Worm (Caenorhabditis elegans): ENCODE results near the gene C27A2.7.
A peak's percentile ranks its signal among the peaks of the same experiment; 100 is the strongest.

C27A2.7 gene

ce11 chrII:5069525-5069924 is 1.6 kb downstream of the C27A2.7 start, which contains the start of gene idpb-2:
TSS of gene idpb-2 (minus strand) at chrII:5069625.
- TF ChIP-seq tbx-37 (GFP tag; conservative IDR thresholded peaks at IDR 0.05) (no peak), tra-4 (tag; optimal IDR thresholded peaks at IDR 0.05) (no peak), tbx-11 (GFP tag; IDR thresholded peaks at IDR 0.05) (no peak), ceh-36 (tag; optimal IDR thresholded peaks at IDR 0.05) (no peak), hmg-4 (GFP tag; optimal IDR thresholded peaks at IDR 0.05) (no peak), scrt-1 (GFP tag; IDR thresholded peaks at IDR 0.05) (no peak), pes-1 (GFP tag; IDR thresholded peaks at IDR 0.05) (no peak)

DNA sequence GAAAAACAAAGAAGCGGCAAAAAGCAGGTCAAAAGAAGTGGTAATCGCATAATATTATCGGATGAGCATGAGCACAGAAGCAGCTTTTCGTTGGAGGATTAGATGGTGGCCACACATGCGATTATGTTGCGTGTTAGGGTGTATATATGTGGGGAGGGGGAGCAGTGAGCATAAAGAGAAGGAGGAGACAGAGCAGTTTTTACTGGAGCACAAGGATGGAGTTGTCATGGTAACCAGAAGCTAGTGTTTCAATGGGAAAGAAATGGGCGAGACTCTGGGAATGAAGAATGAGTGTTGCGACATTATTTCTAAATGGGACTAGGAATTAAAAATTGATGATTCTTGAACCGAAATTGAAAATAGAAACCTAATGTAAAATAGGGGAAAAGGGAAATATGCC is 3.2 kb downstream of the C27A2.7 start, which contains the start of gene C27A2.8:
TSS of gene C27A2.8 (minus strand) at position 117 of the 400 bp plus-strand sequence.
- TF ChIP-seq tbx-37 (GFP tag; conservative IDR thresholded peaks at IDR 0.05): no peak
- no peak for TF ChIP-seq ets-7 (tag; optimal IDR thresholded peaks at IDR 0.05)
- TF ChIP-seq aly-1 (tag; optimal IDR thresholded peaks at IDR 0.05): peak; percentile 10
- no peak for TF ChIP-seq hmg-4 (GFP tag; optimal IDR thresholded peaks at IDR 0.05)

DNA sequence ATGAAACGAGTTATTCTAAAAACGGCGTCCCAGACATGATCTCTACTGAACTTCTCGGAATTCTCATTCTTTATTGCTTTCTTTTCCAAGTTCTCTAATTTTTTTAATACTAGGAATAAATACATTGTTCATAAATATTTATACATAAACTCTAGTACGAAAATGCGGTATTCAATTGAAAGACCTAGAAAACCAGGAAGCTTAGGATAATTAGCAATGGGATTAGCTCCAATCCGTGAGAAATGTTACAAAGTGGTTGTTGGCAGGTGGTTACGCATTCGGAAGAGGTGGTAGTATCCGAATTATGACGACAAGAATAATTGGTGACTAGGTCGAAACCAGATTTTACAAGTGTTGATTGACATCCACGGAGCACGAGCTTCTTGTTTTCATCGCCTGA is 4.2 kb downstream of the C27A2.7 start:
- TF ChIP-seq sea-1 (GFP tag; conservative IDR thresholded peaks at IDR 0.05): no peak
- TF ChIP-seq hmbx-1 (tag; optimal IDR thresholded peaks at IDR 0.05): no peak
- TF ChIP-seq aly-1 (tag; optimal IDR thresholded peaks at IDR 0.05): no peak
- no peak for TF ChIP-seq ceh-36 (tag; optimal IDR thresholded peaks at IDR 0.05)
- no peak for TF ChIP-seq pes-1 (GFP tag; IDR thresholded peaks at IDR 0.05)
- TF ChIP-seq hnd-1 (tag; optimal IDR thresholded peaks at IDR 0.05): no peak
- TF ChIP-seq B0310.2 (tag; optimal IDR thresholded peaks at IDR 0.05): no peak
- TF ChIP-seq tbx-37 (GFP tag; conservative IDR thresholded peaks at IDR 0.05): no peak
- no peak for TF ChIP-seq ama-1 (optimal IDR thresholded peaks at IDR 0.05)
- no peak for TF ChIP-seq flt-1 (GFP tag; IDR thresholded peaks at IDR 0.05)
- TF ChIP-seq hmg-4 (GFP tag; optimal IDR thresholded peaks at IDR 0.05): no peak
- TF ChIP-seq ets-7 (tag; optimal IDR thresholded peaks at IDR 0.05): no peak
- no peak for TF ChIP-seq tra-4 (tag; optimal IDR thresholded peaks at IDR 0.05)
- TF ChIP-seq F13C5.2 (tag; optimal IDR thresholded peaks at IDR 0.05): no peak
- TF ChIP-seq tbx-11 (GFP tag; IDR thresholded peaks at IDR 0.05): no peak
- no peak for TF ChIP-seq ceh-13 (GFP tag; optimal IDR thresholded peaks at IDR 0.05)

- TF ChIP-seq hmbx-1 (tag; optimal IDR thresholded peaks at IDR 0.05) (no peak), pes-1 (GFP tag; IDR thresholded peaks at IDR 0.05) (peak; percentile 46; the same call in 1 of the 2 replicates), ets-7 (tag; optimal IDR thresholded peaks at IDR 0.05) (no peak), ceh-13 (GFP tag; optimal IDR thresholded peaks at IDR 0.05) (no peak), flt-1 (GFP tag; IDR thresholded peaks at IDR 0.05) (no peak), F13C5.2 (tag; optimal IDR thresholded peaks at IDR 0.05) (peak; percentile 43)
These were observed 9.3 kb downstream of the C27A2.7 start, which contains the start of gene smc-5 for ce11 chrII:5061794-5062368. TSS of gene smc-5 (plus strand) at chrII:5062125.

DNA sequence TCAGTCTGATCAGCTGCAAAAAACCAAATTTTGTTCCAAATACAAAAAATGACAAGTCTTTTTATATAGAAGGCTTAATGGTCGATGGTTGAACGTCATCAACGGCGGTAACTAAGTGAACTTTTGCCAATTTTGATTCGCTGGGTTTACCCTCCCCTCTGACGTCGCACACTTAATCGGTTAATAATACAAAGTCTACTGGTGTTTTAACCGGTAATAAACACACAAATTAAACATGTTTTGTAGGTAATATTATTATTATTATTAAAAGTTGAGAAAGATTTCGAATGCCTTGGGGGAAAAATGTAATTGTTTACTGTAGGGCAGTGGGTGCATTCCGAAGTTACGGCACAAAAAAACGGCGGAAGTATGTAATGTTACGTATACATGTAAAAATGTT is 10.4 kb downstream of the C27A2.7 start, which contains the start of gene pho-12:
TSS of gene pho-12 (minus strand) at position 101 of the 400 bp plus-strand sequence.
- TF ChIP-seq B0310.2 (tag; optimal IDR thresholded peaks at IDR 0.05) (no peak), ceh-13 (GFP tag; optimal IDR thresholded peaks at IDR 0.05) (no peak), F13C5.2 (tag; optimal IDR thresholded peaks at IDR 0.05) (no peak), hmg-4 (GFP tag; optimal IDR thresholded peaks at IDR 0.05) (no peak), pes-1 (GFP tag; IDR thresholded peaks at IDR 0.05) (no peak), sea-1 (GFP tag; conservative IDR thresholded peaks at IDR 0.05) (no peak), scrt-1 (GFP tag; IDR thresholded peaks at IDR 0.05) (no peak), ceh-36 (tag; optimal IDR thresholded peaks at IDR 0.05) (no peak), ets-7 (tag; optimal IDR thresholded peaks at IDR 0.05) (no peak), hmbx-1 (tag; optimal IDR thresholded peaks at IDR 0.05) (no peak), flt-1 (GFP tag; IDR thresholded peaks at IDR 0.05) (no peak), ama-1 (optimal IDR thresholded peaks at IDR 0.05) (no peak), hnd-1 (tag; optimal IDR thresholded peaks at IDR 0.05) (no peak), tbx-37 (GFP tag; conservative IDR thresholded peaks at IDR 0.05) (no peak)

- no peak for TF ChIP-seq ceh-36 (tag; optimal IDR thresholded peaks at IDR 0.05)
- TF ChIP-seq B0310.2 (tag; optimal IDR thresholded peaks at IDR 0.05): no peak
- no peak for TF ChIP-seq tra-4 (tag; optimal IDR thresholded peaks at IDR 0.05)
- TF ChIP-seq sea-1 (GFP tag; conservative IDR thresholded peaks at IDR 0.05): no peak
- no peak for TF ChIP-seq pes-1 (GFP tag; IDR thresholded peaks at IDR 0.05)
- TF ChIP-seq hnd-1 (tag; optimal IDR thresholded peaks at IDR 0.05): no peak
- no peak for TF ChIP-seq scrt-1 (GFP tag; IDR thresholded peaks at IDR 0.05)
- TF ChIP-seq tbx-37 (GFP tag; conservative IDR thresholded peaks at IDR 0.05): no peak
- TF ChIP-seq hmg-4 (GFP tag; optimal IDR thresholded peaks at IDR 0.05): no peak
- no peak for TF ChIP-seq hmbx-1 (tag; optimal IDR thresholded peaks at IDR 0.05)
These were observed 13.1 kb downstream of the C27A2.7 start, which contains the start of gene C27A2.12 for ce11 chrII:5058036-5058435. TSS of gene C27A2.12 (minus strand) at chrII:5058136.

DNA sequence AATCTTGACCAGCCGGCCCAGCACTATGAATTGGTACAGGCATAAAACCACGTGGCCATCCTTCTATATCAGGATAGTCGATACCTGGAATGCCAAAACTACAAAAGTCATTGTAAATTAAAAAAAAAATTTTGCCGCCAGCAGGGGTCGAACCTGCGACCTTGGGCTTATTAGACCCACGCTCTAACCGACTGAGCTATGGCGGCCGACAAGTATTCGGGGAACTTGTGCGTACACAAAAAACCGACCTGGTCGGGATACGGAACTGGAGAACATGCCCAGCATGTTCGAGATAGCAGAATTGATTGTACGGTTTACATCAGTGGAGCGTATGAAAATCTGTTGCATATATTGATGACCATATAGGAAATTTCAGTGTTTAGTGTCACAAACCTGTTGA is 13.8 kb downstream of the C27A2.7 start:
- TF ChIP-seq hmbx-1 (tag; optimal IDR thresholded peaks at IDR 0.05) (no peak), hnd-1 (tag; optimal IDR thresholded peaks at IDR 0.05) (no peak), B0310.2 (tag; optimal IDR thresholded peaks at IDR 0.05) (peak; percentile 24), aly-1 (tag; optimal IDR thresholded peaks at IDR 0.05) (no peak), scrt-1 (GFP tag; IDR thresholded peaks at IDR 0.05) (peak; percentile 72), tbx-11 (GFP tag; IDR thresholded peaks at IDR 0.05) (0 out of 2 replicates have a peak, but pooled peaks have one; percentile 28), ceh-36 (tag; optimal IDR thresholded peaks at IDR 0.05) (peak; percentile 54), pes-1 (GFP tag; IDR thresholded peaks at IDR 0.05) (peak; percentile 86), hmg-4 (GFP tag; optimal IDR thresholded peaks at IDR 0.05) (peak; percentile 51), sea-1 (GFP tag; conservative IDR thresholded peaks at IDR 0.05) (0 out of 2 replicates have a peak, but pooled peaks have one; percentile 63), tra-4 (tag; optimal IDR thresholded peaks at IDR 0.05) (no peak), flt-1 (GFP tag; IDR thresholded peaks at IDR 0.05) (peak; percentile 72), ama-1 (optimal IDR thresholded peaks at IDR 0.05) (no peak), ceh-13 (GFP tag; optimal IDR thresholded peaks at IDR 0.05) (peak; percentile 53)
